Worm (Caenorhabditis elegans): Measurements from ENCODE around the gene sphk-1.

sphk-1 gene

DNA sequence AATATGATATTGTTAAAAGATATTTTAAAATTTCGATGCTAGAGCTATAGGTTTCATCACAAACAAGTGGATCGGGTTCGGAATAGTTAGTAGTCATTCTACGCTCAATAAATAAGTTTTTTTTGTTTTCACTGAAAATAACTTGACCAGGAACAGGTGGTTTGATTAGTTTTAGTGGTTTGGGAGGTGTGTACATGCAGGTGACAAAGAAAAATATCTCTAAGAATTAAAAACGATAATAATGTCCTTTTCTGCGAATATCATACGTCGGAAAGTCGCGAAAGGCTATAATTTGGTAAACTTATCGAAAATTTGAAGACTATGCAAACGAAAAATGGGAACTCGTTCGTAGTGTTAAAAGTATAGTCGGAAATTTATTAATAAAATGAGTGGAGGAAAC lies 8.8 kb upstream of the sphk-1 start, which contains the start of gene srg-15:
srg-15 (minus strand) TSS at position 101 of the 400 bp plus-strand sequence.
- TF ChIP-seq nhr-6 (tag; optimal IDR thresholded peaks at IDR 0.05): no peak
- TF ChIP-seq egl-27 (tag; optimal IDR thresholded peaks at IDR 0.05): no peak
- no peak for TF ChIP-seq unc-39 (tag; optimal IDR thresholded peaks at IDR 0.05)
- no peak for TF ChIP-seq unc-55 (GFP tag; optimal IDR thresholded peaks at IDR 0.05)
- no peak for TF ChIP-seq nhr-129 (tag; optimal IDR thresholded peaks at IDR 0.05)
- no peak for TF ChIP-seq nhr-77 (tag; optimal IDR thresholded peaks at IDR 0.05)
- TF ChIP-seq crh-2 (tag; optimal IDR thresholded peaks at IDR 0.05): no peak
- no peak for TF ChIP-seq elt-1 (tag; optimal IDR thresholded peaks at IDR 0.05)
- TF ChIP-seq ceh-82 (tag; optimal IDR thresholded peaks at IDR 0.05): no peak
- no peak for TF ChIP-seq ama-1 (optimal IDR thresholded peaks at IDR 0.05)
- no peak for TF ChIP-seq aly-2 (tag; optimal IDR thresholded peaks at IDR 0.05)
- TF ChIP-seq mbf-1 (tag; optimal IDR thresholded peaks at IDR 0.05): no peak
- no peak for TF ChIP-seq nhr-237 (tag; optimal IDR thresholded peaks at IDR 0.05)
- no peak for TF ChIP-seq elt-3 (tag; optimal IDR thresholded peaks at IDR 0.05)

DNA sequence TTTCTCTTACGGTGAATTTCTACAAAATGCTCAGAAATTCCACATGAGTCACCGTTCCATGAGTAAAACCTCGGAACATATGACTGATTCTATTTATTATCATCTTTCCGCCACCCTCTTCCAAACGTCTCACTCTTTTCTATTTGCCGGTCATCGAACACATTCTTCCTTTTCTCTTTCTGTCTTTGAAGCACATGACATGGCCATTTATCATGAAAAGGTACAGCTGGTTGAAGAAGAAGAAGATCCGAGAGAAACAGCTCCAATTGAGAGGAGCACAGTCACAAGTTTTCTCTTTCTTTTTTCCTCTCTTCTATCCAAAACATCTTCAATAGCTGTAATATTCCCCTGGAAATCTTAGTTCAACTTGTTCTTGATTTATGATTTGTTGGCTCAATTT lies 5.6 kb upstream of the sphk-1 start, which contains the start of gene cup-16:
cup-16 (plus strand) TSS at position 132 of the 400 bp plus-strand sequence.
- TF ChIP-seq fos-1 (tag; optimal IDR thresholded peaks at IDR 0.05) (no peak), mbf-1 (tag; optimal IDR thresholded peaks at IDR 0.05) (no peak), aly-2 (tag; optimal IDR thresholded peaks at IDR 0.05) (no peak), lsy-2 (tag; optimal IDR thresholded peaks at IDR 0.05) (peak in 1 of 2 experiments; percentile 63), ceh-16 (tag; optimal IDR thresholded peaks at IDR 0.05) (no peak), nhr-237 (tag; optimal IDR thresholded peaks at IDR 0.05) (no peak), nhr-77 (tag; optimal IDR thresholded peaks at IDR 0.05) (no peak), crh-2 (tag; optimal IDR thresholded peaks at IDR 0.05) (no peak), Y55F3AM.14 (GFP tag; optimal IDR thresholded peaks at IDR 0.05) (no peak), ztf-1 (GFP tag; conservative IDR thresholded peaks at IDR 0.05) (no peak), nhr-129 (tag; optimal IDR thresholded peaks at IDR 0.05) (peak; percentile 38), mab-5 (tag; optimal IDR thresholded peaks at IDR 0.05) (peak; percentile 20), nhr-21 (tag; optimal IDR thresholded peaks at IDR 0.05) (no peak), unc-39 (tag; optimal IDR thresholded peaks at IDR 0.05) (no peak), sem-4 (tag; optimal IDR thresholded peaks at IDR 0.05) (peak; percentile 6), ztf-4 (tag; optimal IDR thresholded peaks at IDR 0.05) (no peak), F13H6.1 (tag; optimal IDR thresholded peaks at IDR 0.05) (peak; percentile 55), unc-62 (GFP tag; optimal IDR thresholded peaks at IDR 0.05) (peak; percentile 13), sma-9 (GFP tag; optimal IDR thresholded peaks at IDR 0.05) (peak; percentile 64), sma-9 (tag; optimal IDR thresholded peaks at IDR 0.05) (no peak), C34F6.9 (tag; optimal IDR thresholded peaks at IDR 0.05) (peak; percentile 19), R02D3.7 (tag; optimal IDR thresholded peaks at IDR 0.05) (no peak), dmd-4 (tag; optimal IDR thresholded peaks at IDR 0.05) (no peak)

DNA sequence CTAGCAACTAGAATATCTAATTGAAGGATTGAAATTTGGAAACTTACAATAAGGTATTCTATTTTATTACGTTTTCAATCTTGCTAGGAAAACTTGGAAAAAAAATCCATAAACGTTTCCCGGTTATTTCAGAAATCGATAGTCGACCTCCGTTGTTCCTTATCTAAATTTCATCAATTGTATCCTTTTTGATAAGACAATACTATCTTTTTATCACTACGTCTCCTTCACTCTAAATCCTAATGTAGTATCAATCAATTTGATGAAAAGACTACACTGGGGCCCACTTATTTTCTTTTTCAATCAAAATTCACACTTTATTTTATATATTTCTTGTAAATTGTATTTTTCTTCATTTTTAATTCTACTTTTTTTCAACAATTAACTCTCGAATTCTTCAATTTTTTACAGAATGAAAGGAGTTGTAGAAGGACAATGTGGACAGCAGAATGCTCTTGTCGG lies 3.0 kb upstream of the sphk-1 start, which contains the start of gene prx-5:
prx-5 (plus strand) TSS at position 412 of the 462 bp plus-strand sequence.
- TF ChIP-seq lin-13 (GFP tag; optimal IDR thresholded peaks at IDR 0.05): no peak
- TF ChIP-seq fos-1 (tag; optimal IDR thresholded peaks at IDR 0.05): peak; percentile 51

DNA sequence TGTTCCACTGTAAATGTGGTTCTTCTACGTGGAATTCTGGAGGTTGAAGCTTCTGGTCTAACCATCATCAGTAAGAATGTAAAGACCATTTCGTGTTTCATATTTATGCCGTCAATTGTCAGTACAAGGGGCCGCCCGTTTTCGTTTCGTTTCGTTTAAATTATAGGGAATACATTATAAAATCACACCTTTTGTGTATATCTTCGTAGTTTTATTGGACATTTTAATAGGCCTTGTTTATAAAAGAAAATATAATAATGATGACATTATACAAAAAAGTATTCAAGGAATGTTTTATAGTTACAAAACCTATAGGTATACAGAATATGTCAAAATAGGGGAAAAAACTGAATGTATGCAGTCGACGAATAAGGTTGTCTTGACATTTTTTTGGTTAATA lies 2.3 kb upstream of the sphk-1 start, which contains the start of gene ceh-7:
ceh-7 (minus strand) TSS at position 101 of the 400 bp plus-strand sequence.
- TF ChIP-seq fos-1 (tag; optimal IDR thresholded peaks at IDR 0.05) (no peak), lin-39 (tag; optimal IDR thresholded peaks at IDR 0.05) (no peak), crh-2 (tag; optimal IDR thresholded peaks at IDR 0.05) (no peak), nhr-23 (tag; optimal IDR thresholded peaks at IDR 0.05) (no peak), zag-1 (tag; optimal IDR thresholded peaks at IDR 0.05) (no peak), unc-55 (GFP tag; optimal IDR thresholded peaks at IDR 0.05) (no peak), ceh-82 (tag; optimal IDR thresholded peaks at IDR 0.05) (no peak), nhr-77 (tag; optimal IDR thresholded peaks at IDR 0.05) (no peak), lin-13 (GFP tag; optimal IDR thresholded peaks at IDR 0.05) (no peak), sma-3 (GFP tag; optimal IDR thresholded peaks at IDR 0.05) (no peak), sma-9 (GFP tag; optimal IDR thresholded peaks at IDR 0.05) (no peak), sma-9 (tag; optimal IDR thresholded peaks at IDR 0.05) (no peak), lsy-2 (tag; optimal IDR thresholded peaks at IDR 0.05) (no peak), aly-2 (tag; optimal IDR thresholded peaks at IDR 0.05) (no peak), nhr-6 (tag; optimal IDR thresholded peaks at IDR 0.05) (no peak), unc-62 (GFP tag; optimal IDR thresholded peaks at IDR 0.05) (no peak), mab-5 (tag; optimal IDR thresholded peaks at IDR 0.05) (no peak), Y55F3AM.14 (GFP tag; optimal IDR thresholded peaks at IDR 0.05) (no peak), mbf-1 (tag; optimal IDR thresholded peaks at IDR 0.05) (no peak), nhr-11 (tag; optimal IDR thresholded peaks at IDR 0.05) (no peak)
